Fruit fly (Drosophila melanogaster): ENCODE measurements around the gene Mob2.

The Mob2 gene

dm6 chr3L:11536132-11536531 is 25.9 kb downstream of the Mob2 start (continued):
- TF ChIP-seq sens-2 (GFP tag; IDR thresholded peaks at IDR 0.05) (no peak), CG11085 (GFP tag; IDR thresholded peaks at IDR 0.05) (no peak), Ets97D (GFP tag; optimal IDR thresholded peaks at IDR 0.05) (no peak), CG8478 (optimal IDR thresholded peaks at IDR 0.05) (no peak), otp (GFP tag; IDR thresholded peaks at IDR 0.05) (0 out of 3 replicates have a peak, but pooled peaks have one; percentile 19), CG17361 (GFP tag; IDR thresholded peaks at IDR 0.05) (0 out of 3 replicates have a peak, but pooled peaks have one; percentile 15), CG13894 (tag; optimal IDR thresholded peaks at IDR 0.05) (no peak), D (optimal IDR thresholded peaks at IDR 0.05) (no peak), D (GFP tag; optimal IDR thresholded peaks at IDR 0.05) (no peak), lab (GFP tag; optimal IDR thresholded peaks at IDR 0.05) (peak; percentile 37), ara (GFP tag; IDR thresholded peaks at IDR 0.05) (no peak), CG17385 (GFP tag; optimal IDR thresholded peaks at IDR 0.05) (no peak), Side (GFP tag; optimal IDR thresholded peaks at IDR 0.05) (no peak), ranshi (GFP tag; IDR thresholded peaks at IDR 0.05) (peak; percentile 59), CG18764 (GFP tag; optimal IDR thresholded peaks at IDR 0.05) (no peak), CG2129 (GFP tag; IDR thresholded peaks at IDR 0.05; ENCODE audit: partially characterized antibody) (no peak), CG30020 (tag; optimal IDR thresholded peaks at IDR 0.05) (no peak), bcd (GFP tag; optimal IDR thresholded peaks at IDR 0.05) (no peak), Deaf1 (tag; optimal IDR thresholded peaks at IDR 0.05) (no peak), Mad (GFP tag; optimal IDR thresholded peaks at IDR 0.05) (no peak), klu (GFP tag; IDR thresholded peaks at IDR 0.05) (no peak), fd64A (GFP tag; optimal IDR thresholded peaks at IDR 0.05) (no peak), CG1602 (GFP tag; optimal IDR thresholded peaks at IDR 0.05) (no peak), D19B (GFP tag; optimal IDR thresholded peaks at IDR 0.05) (no peak), hth (optimal IDR thresholded peaks at IDR 0.05) (no peak), zfh1 (GFP tag; IDR thresholded peaks at IDR 0.05) (no peak), dpn (GFP tag; optimal IDR thresholded peaks at IDR 0.05) (no peak), H2.0 (GFP tag; IDR thresholded peaks at IDR 0.05) (no peak), psq (GFP tag; optimal IDR thresholded peaks at IDR 0.05) (no peak), CG6175 (GFP tag; IDR thresholded peaks at IDR 0.05) (no peak), jigr1 (GFP tag; IDR thresholded peaks at IDR 0.05) (no peak), CG11723 (GFP tag; optimal IDR thresholded peaks at IDR 0.05) (no peak), CrebB (tag; optimal IDR thresholded peaks at IDR 0.05) (no peak), rib (GFP tag; IDR thresholded peaks at IDR 0.05) (no peak), Antp (GFP tag; optimal IDR thresholded peaks at IDR 0.05) (no peak), MBD-R2 (GFP tag; IDR thresholded peaks at IDR 0.05) (no peak), CG12942 (GFP tag; optimal IDR thresholded peaks at IDR 0.05) (no peak), CG8924 (tag; optimal IDR thresholded peaks at IDR 0.05) (no peak), maf-S (GFP tag; optimal IDR thresholded peaks at IDR 0.05) (no peak), lmd (GFP tag; IDR thresholded peaks at IDR 0.05) (peak; percentile 41; the same call in 1 of the 2 replicates), pzg (GFP tag; optimal IDR thresholded peaks at IDR 0.05) (no peak), gce (GFP tag; IDR thresholded peaks at IDR 0.05) (no peak), Kr (GFP tag; optimal IDR thresholded peaks at IDR 0.05) (no peak), CG30403 (GFP tag; optimal IDR thresholded peaks at IDR 0.05) (no peak), cg (GFP tag; optimal IDR thresholded peaks at IDR 0.05) (no peak), ci (GFP tag; IDR thresholded peaks at IDR 0.05) (peak; percentile 61; the same call in 2 of the 3 replicates), CG12104 (GFP tag; optimal IDR thresholded peaks at IDR 0.05) (no peak), Lpt (GFP tag; optimal IDR thresholded peaks at IDR 0.05) (no peak), CG8359 (GFP tag; optimal IDR thresholded peaks at IDR 0.05; ENCODE audit: borderline replicate concordance) (no peak), CG6854 (GFP tag; optimal IDR thresholded peaks at IDR 0.05) (no peak), nerfin-2 (GFP tag; IDR thresholded peaks at IDR 0.05; ENCODE audit: partially characterized antibody) (no peak), CG4282 (GFP tag; optimal IDR thresholded peaks at IDR 0.05) (no peak), CG10431 (GFP tag; optimal IDR thresholded peaks at IDR 0.05) (no peak), kay (GFP tag; optimal IDR thresholded peaks at IDR 0.05) (no peak)

Measured in whole organism, embryonic.